Worm (Caenorhabditis elegans) whole organism, early embryonic: ENCODE results near the gene srw-129.
"Not testable (repeated sequence)": the region's sequence is repeated elsewhere in the genome, so short reads cannot be mapped to it uniquely, and the experiment has no call there.

Experiments
- B0310.2 ChIP-seq: sonication (generic microtip); optimal IDR thresholded peaks from 2 replicates; lab custom pipeline; 2016; ENCODE audit warnings: mild to moderate bottlenecking, missing genetic modification characterization, missing compliant biosample characterization
- F13C5.2 ChIP-seq: sonication (generic microtip); optimal IDR thresholded peaks from 2 replicates; lab custom pipeline; 2017; ENCODE audit warnings: mild to moderate bottlenecking, missing genetic modification characterization, inconsistent platforms, missing compliant biosample characterization
- aly-1 ChIP-seq: sonication (generic microtip); optimal IDR thresholded peaks from 2 replicates; lab custom pipeline; 2016; ENCODE audit warnings: missing genetic modification characterization, missing compliant biosample characterization
- ama-1 ChIP-seq: fragments of 150-350 bp; optimal IDR thresholded peaks from 2 replicates; lab custom pipeline; 2014
- ceh-13 ChIP-seq: fragments of 200-800 bp; sonication (Bioruptor generic); optimal IDR thresholded peaks from 2 replicates; lab custom pipeline; 2018; ENCODE audit warnings: mild to moderate bottlenecking, missing genetic modification characterization, missing compliant biosample characterization
- ceh-36 ChIP-seq: sonication (generic microtip); optimal IDR thresholded peaks from 2 replicates; lab custom pipeline; 2016; ENCODE audit warnings: missing genetic modification characterization, inconsistent platforms, missing compliant biosample characterization
- ets-7 ChIP-seq: sonication (generic microtip); optimal IDR thresholded peaks from 2 replicates; lab custom pipeline; 2016; ENCODE audit warnings: missing genotype, missing genetic modification characterization, missing compliant biosample characterization
- flt-1 ChIP-seq: fragments of 200-800 bp; sonication (Bioruptor generic); IDR thresholded peaks from 2 replicates; pipeline ENCODE4 v1.3.6; 2022; ENCODE audit warnings: missing genetic modification characterization, missing compliant biosample characterization
- hmbx-1 ChIP-seq: sonication (generic microtip); optimal IDR thresholded peaks from 2 replicates; lab custom pipeline; 2016; ENCODE audit warnings: mild to moderate bottlenecking, missing genetic modification characterization, missing compliant biosample characterization
- hmg-4 ChIP-seq: fragments of 200-800 bp; sonication (Bioruptor generic); optimal IDR thresholded peaks from 2 replicates; lab custom pipeline; 2018; ENCODE audit warnings: mild to moderate bottlenecking, missing genetic modification characterization, missing compliant biosample characterization
- hnd-1 ChIP-seq: sonication (generic microtip); optimal IDR thresholded peaks from 2 replicates; lab custom pipeline; 2016; ENCODE audit warnings: missing genetic modification characterization, missing compliant biosample characterization
- pes-1 ChIP-seq: fragments of 200-800 bp; sonication (Bioruptor generic); IDR thresholded peaks from 2 replicates; pipeline ENCODE4 v1.3.6; 2022; ENCODE audit warnings: missing genetic modification reagents, missing genetic modification characterization, missing compliant biosample characterization
- scrt-1 ChIP-seq: fragments of 200-800 bp; sonication (Bioruptor generic); IDR thresholded peaks from 2 replicates; pipeline ENCODE4 v1.3.6; 2022; ENCODE audit warnings: missing genetic modification characterization, missing compliant biosample characterization
- sea-1 ChIP-seq: fragments of 200-800 bp; sonication (Bioruptor generic); conservative IDR thresholded peaks from 2 replicates; pipeline ENCODE4 v1.3.6; 2022; ENCODE audit warnings: missing genetic modification characterization, missing compliant biosample characterization
- tbx-11 ChIP-seq: fragments of 200-800 bp; sonication (Bioruptor generic); IDR thresholded peaks from 2 replicates; pipeline ENCODE4 v1.3.6; 2022; ENCODE audit warnings: missing genetic modification characterization, missing compliant biosample characterization
- tbx-37 ChIP-seq: fragments of 200-800 bp; sonication (Bioruptor generic); conservative IDR thresholded peaks from 2 replicates; pipeline ENCODE4 v1.3.6; 2022; ENCODE audit warnings: missing genetic modification reagents, missing genetic modification characterization, missing compliant biosample characterization
- tra-4 ChIP-seq: sonication (generic microtip); optimal IDR thresholded peaks from 2 replicates; lab custom pipeline; 2017; ENCODE audit warnings: missing genetic modification characterization, missing compliant biosample characterization

Gene srw-129

DNA sequence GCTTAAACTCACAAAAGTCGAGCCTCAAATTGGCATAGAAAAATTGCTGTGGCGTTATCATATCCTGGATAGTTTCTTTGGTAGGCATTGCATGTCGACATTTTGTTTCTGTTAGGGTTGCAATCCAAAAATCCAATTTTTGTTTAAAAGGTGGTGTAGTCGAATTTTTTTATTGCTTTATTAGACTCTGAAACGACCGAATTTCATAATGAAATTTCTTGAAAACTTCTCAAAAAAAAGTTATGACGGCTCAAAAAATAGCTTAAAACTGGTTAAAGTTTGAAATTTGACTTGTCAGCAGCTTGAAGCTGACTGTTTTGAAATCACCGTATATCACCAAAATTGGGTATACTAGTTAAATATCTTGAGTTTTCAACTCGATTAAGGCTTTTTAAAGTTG is 30.3 kb upstream of the srw-129 start, which contains the start of gene srw-143:
Gene srw-143, minus strand, starts transcription at position 101 of the 400 bp plus-strand sequence.
- TF ChIP-seq sea-1 (GFP tag; lab: Robert Waterston, UW), result no peak
- no peak for TF ChIP-seq tbx-37 (GFP tag; lab: Robert Waterston, UW)
- TF ChIP-seq aly-1, result no peak
- TF ChIP-seq flt-1 (GFP tag; lab: Robert Waterston, UW), result no peak
- TF ChIP-seq ets-7 (tag; lab: Kevin White, UChicago), result no peak
- no peak for TF ChIP-seq scrt-1
- no peak for TF ChIP-seq F13C5.2 (tag; lab: Kevin White, UChicago)

DNA sequence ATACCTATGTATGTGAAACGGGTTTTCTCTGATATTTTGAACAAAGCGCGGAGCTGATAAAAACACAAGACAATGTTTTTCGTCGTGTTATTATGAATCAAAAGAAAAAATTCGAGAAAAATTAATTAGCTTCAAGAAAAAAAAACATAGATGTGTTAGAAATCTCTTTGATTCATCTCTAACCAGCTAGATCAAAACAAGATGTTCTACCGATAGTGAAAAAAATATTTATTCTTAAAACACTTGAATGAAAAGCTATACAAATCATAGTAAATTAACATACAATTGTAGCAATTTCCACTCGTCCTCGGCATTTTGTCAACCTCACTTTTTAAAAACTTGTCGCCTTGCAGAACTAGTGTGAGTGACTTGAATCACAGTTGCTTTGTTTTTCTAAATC is 29.5 kb upstream of the srw-129 start:
- TF ChIP-seq aly-1, result no peak
- no peak for TF ChIP-seq tbx-37 (GFP tag; lab: Robert Waterston, UW)
- no peak for TF ChIP-seq scrt-1
- TF ChIP-seq ama-1, result no peak
- TF ChIP-seq hnd-1, result no peak
- no peak for TF ChIP-seq tbx-11 (GFP tag; lab: Robert Waterston, UW)
- TF ChIP-seq pes-1 (GFP tag; lab: Robert Waterston, UW), result no peak
- no peak for TF ChIP-seq hmg-4
- TF ChIP-seq tra-4, result no peak
- TF ChIP-seq sea-1 (GFP tag; lab: Robert Waterston, UW), result no peak
- no peak for TF ChIP-seq ceh-36 (tag; lab: Kevin White, UChicago)
- no peak for TF ChIP-seq F13C5.2 (tag; lab: Kevin White, UChicago)
- TF ChIP-seq B0310.2 (tag; lab: Kevin White, UChicago), result no peak

DNA sequence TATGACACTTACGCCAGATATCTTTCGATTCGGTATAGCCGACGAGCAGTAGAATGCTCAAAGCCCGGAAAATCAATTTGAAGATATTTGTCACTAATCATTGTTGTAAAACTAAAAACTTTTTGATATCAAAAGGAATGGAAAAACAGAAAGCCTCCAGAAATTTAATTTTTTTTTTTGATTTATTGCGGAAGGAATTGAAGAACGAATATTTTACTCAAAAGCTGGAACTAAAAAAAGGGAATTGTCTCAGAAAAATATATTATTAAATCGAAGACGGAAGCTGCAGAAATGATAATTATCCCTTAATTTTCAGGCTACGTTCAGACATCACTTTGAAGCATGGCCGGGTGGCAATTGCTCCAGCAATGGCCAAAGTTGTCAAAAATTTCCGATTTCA is 27.9 kb upstream of the srw-129 start, which contains the start of gene srw-137:
Gene srw-137, minus strand, starts transcription at position 101 of the 400 bp plus-strand sequence.
- no peak for TF ChIP-seq aly-1
- no peak for TF ChIP-seq ceh-13 (GFP tag; lab: Kevin White, UChicago)
- no peak for TF ChIP-seq scrt-1
- no peak for TF ChIP-seq B0310.2 (tag; lab: Kevin White, UChicago)
- no peak for TF ChIP-seq hmg-4
- no peak for TF ChIP-seq F13C5.2 (tag; lab: Kevin White, UChicago)
- no peak for TF ChIP-seq sea-1 (GFP tag; lab: Robert Waterston, UW)
- no peak for TF ChIP-seq tra-4
- no peak for TF ChIP-seq tbx-11 (GFP tag; lab: Robert Waterston, UW)
- no peak for TF ChIP-seq hmbx-1 (tag; lab: Kevin White, UChicago)
- no peak for TF ChIP-seq pes-1 (GFP tag; lab: Robert Waterston, UW)
- no peak for TF ChIP-seq ets-7 (tag; lab: Kevin White, UChicago)
- TF ChIP-seq flt-1 (GFP tag; lab: Robert Waterston, UW), result no peak
- TF ChIP-seq ceh-36 (tag; lab: Kevin White, UChicago), result no peak
- no peak for TF ChIP-seq hnd-1
- no peak for TF ChIP-seq ama-1
- TF ChIP-seq tbx-37 (GFP tag; lab: Robert Waterston, UW), result no peak

DNA sequence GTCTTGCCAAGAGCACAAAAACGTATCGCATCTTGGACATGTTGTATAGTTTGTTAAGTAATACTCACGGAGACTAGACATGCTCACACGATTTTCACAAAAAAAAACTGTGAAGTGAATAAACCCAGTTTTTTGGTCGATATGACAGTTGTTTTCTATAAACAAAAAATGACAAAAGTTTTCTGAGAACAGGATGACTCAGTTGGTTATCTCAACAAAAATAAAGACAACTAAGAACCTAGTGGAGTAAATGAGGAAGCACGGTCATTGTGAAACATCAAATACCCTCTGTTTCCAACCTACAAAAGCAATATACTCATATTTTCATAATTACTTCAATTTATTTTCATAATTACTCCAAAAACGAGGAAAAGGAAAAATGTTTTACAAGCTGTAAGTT is 26.1 kb upstream of the srw-129 start, which contains the start of gene srh-87:
Gene srh-87, minus strand, starts transcription at position 101 of the 400 bp plus-strand sequence.
- TF ChIP-seq sea-1 (GFP tag; lab: Robert Waterston, UW), result no peak
- no peak for TF ChIP-seq ets-7 (tag; lab: Kevin White, UChicago)
- no peak for TF ChIP-seq ceh-36 (tag; lab: Kevin White, UChicago)
- TF ChIP-seq tra-4, result no peak
- no peak for TF ChIP-seq hmg-4
- TF ChIP-seq aly-1, result no peak
- TF ChIP-seq F13C5.2 (tag; lab: Kevin White, UChicago), result no peak
- TF ChIP-seq tbx-37 (GFP tag; lab: Robert Waterston, UW), result no peak
- TF ChIP-seq hnd-1, result no peak
- no peak for TF ChIP-seq ceh-13 (GFP tag; lab: Kevin White, UChicago)
- no peak for TF ChIP-seq B0310.2 (tag; lab: Kevin White, UChicago)
- TF ChIP-seq pes-1 (GFP tag; lab: Robert Waterston, UW), result no peak
- TF ChIP-seq ama-1, result no peak
- TF ChIP-seq hmbx-1 (tag; lab: Kevin White, UChicago), result no peak
- no peak for TF ChIP-seq tbx-11 (GFP tag; lab: Robert Waterston, UW)
- no peak for TF ChIP-seq flt-1 (GFP tag; lab: Robert Waterston, UW)

- not testable (repeated sequence) for TF ChIP-seq F13C5.2 (tag; lab: Kevin White, UChicago); scrt-1; hmg-4
Measured at ce11 chrV:2952102-2952501, 19.6 kb upstream of the srw-129 start, which contains the start of gene srw-122. Gene srw-122, minus strand, starts transcription at chrV:2952202.

DNA sequence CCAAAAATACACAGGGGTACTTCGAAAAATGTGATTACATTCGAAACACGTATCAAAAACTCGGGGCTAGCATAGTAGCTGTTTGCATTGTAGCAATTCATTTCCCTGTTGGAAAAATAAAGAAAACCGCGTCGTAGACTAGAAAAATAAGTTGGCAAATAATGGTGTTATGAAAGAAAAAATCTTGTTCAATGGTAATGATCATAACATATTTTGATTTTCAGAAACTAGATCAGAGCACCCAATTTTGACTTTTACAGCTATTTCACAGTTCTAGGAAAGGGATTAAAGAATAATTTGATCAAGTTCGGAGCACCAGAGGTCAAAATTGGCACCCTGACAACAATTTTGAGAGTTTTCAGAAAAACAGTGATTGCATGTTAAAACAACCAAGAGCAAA is 16.4 kb upstream of the srw-129 start, which contains the start of gene srh-248:
Gene srh-248, minus strand, starts transcription at position 101 of the 400 bp plus-strand sequence.
- not testable (repeated sequence) for TF ChIP-seq sea-1 (GFP tag; lab: Robert Waterston, UW); flt-1 (GFP tag; lab: Robert Waterston, UW); scrt-1

- no peak for TF ChIP-seq sea-1 (GFP tag; lab: Robert Waterston, UW)
- no peak for TF ChIP-seq hnd-1
- no peak for TF ChIP-seq ama-1
- no peak for TF ChIP-seq ets-7 (tag; lab: Kevin White, UChicago)
- TF ChIP-seq pes-1 (GFP tag; lab: Robert Waterston, UW), result no peak
- TF ChIP-seq F13C5.2 (tag; lab: Kevin White, UChicago), result no peak
- no peak for TF ChIP-seq tbx-37 (GFP tag; lab: Robert Waterston, UW)
- no peak for TF ChIP-seq flt-1 (GFP tag; lab: Robert Waterston, UW)
- TF ChIP-seq hmg-4, result no peak
- no peak for TF ChIP-seq aly-1
- TF ChIP-seq ceh-13 (GFP tag; lab: Kevin White, UChicago), result no peak
- TF ChIP-seq tra-4, result no peak
- TF ChIP-seq scrt-1, result no peak
- no peak for TF ChIP-seq B0310.2 (tag; lab: Kevin White, UChicago)
- TF ChIP-seq hmbx-1 (tag; lab: Kevin White, UChicago), result no peak
- no peak for TF ChIP-seq tbx-11 (GFP tag; lab: Robert Waterston, UW)
- TF ChIP-seq ceh-36 (tag; lab: Kevin White, UChicago), result no peak
Measured at ce11 chrV:2958202-2958601, 13.5 kb upstream of the srw-129 start, which contains the start of gene srw-142. Gene srw-142, minus strand, starts transcription at chrV:2958302.
